Fruit fly (Drosophila melanogaster): Measurements from ENCODE around the gene CG3386.

Gene CG3386

DNA sequence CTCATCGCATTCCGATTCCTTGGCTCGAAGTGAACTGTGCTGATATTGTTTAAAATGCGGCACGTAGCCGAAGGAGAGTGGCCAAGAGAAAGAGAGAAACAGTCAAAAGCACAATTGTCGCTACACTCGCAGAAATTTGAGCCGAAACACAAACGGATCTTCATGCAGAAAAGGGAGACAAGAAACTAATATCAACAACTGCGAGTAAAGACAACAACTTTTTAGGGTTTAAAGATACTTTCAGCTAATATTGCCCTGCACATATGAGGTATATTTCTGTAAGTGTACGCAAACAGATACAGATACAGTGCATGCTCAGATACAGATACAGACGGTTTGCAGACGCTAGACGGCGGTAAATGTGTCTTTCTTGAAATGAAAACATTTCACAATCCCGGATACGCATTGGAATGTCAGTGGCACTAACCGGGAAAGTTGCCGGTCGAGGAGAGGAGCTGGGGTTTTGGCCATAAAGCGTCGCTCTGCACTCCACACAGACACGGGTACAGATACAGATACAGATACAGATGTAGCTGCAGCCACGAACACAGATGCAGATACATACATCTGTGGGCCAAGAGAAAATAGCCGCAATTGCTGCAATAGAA, 38.1 kb downstream of the CG3386 start (continued):
- TF ChIP-seq CG6791 (GFP tag; IDR thresholded peaks at IDR 0.05; ENCODE audit: partially characterized antibody), result no peak
- TF ChIP-seq Dip2 (GFP tag; IDR thresholded peaks at IDR 0.05), result no peak; the same call in 1 of the 2 replicates
- peak; percentile 84 for TF ChIP-seq NC2β (GFP tag; optimal IDR thresholded peaks at IDR 0.05)
- no peak for TF ChIP-seq pros (GFP tag; optimal IDR thresholded peaks at IDR 0.05)
- TF ChIP-seq Fer3 (tag; optimal IDR thresholded peaks at IDR 0.05), result peak; percentile 74
- TF ChIP-seq CG1024 (GFP tag; IDR thresholded peaks at IDR 0.05), result peak; percentile 88
- peak; percentile 88 for TF ChIP-seq her (GFP tag; optimal IDR thresholded peaks at IDR 0.05)
- TF ChIP-seq TFAM (GFP tag; optimal IDR thresholded peaks at IDR 0.05), result peak; percentile 60
- peak; percentile 73 for TF ChIP-seq CHES-1-like (GFP tag; optimal IDR thresholded peaks at IDR 0.05)
- peak; percentile 76 for TF ChIP-seq Bdp1 (GFP tag; optimal IDR thresholded peaks at IDR 0.05)
- TF ChIP-seq CG2889 (GFP tag; IDR thresholded peaks at IDR 0.05), result peak; percentile 80
- peak; percentile 85 for TF ChIP-seq ems (GFP tag; optimal IDR thresholded peaks at IDR 0.05)
- TF ChIP-seq CG9817 (tag; optimal IDR thresholded peaks at IDR 0.05), result peak; percentile 64
- TF ChIP-seq CG3995 (GFP tag; optimal IDR thresholded peaks at IDR 0.05), result peak; percentile 21
- TF ChIP-seq CG10959 (GFP tag; IDR thresholded peaks at IDR 0.05), result peak; percentile 70
- TF ChIP-seq jing (GFP tag; optimal IDR thresholded peaks at IDR 0.05), result peak; percentile 87
- TF ChIP-seq gem (tag; optimal IDR thresholded peaks at IDR 0.05), result peak; percentile 91
- TF ChIP-seq ac (GFP tag; optimal IDR thresholded peaks at IDR 0.05), result peak; percentile 34
- TF ChIP-seq CG15696 (tag; optimal IDR thresholded peaks at IDR 0.05), result peak; percentile 53
- peak; percentile 88 for TF ChIP-seq repo (GFP tag; optimal IDR thresholded peaks at IDR 0.05)
- TF ChIP-seq CG3065 (GFP tag; optimal IDR thresholded peaks at IDR 0.05), result peak; percentile 79
- no peak for TF ChIP-seq hkb (optimal IDR thresholded peaks at IDR 0.05)
- peak; percentile 91 for TF ChIP-seq hkb (GFP tag; IDR thresholded peaks at IDR 0.05)
- TF ChIP-seq tx (GFP tag; optimal IDR thresholded peaks at IDR 0.05), result peak; percentile 83
- no peak for TF ChIP-seq Fer2 (tag; optimal IDR thresholded peaks at IDR 0.05)
- no peak for TF ChIP-seq CG7963 (GFP tag; IDR thresholded peaks at IDR 0.05; ENCODE audit: partially characterized antibody)
- peak; percentile 46 for TF ChIP-seq CG2116 (GFP tag; optimal IDR thresholded peaks at IDR 0.05)
- TF ChIP-seq CG9727 (GFP tag; optimal IDR thresholded peaks at IDR 0.05), result peak; percentile 79
- peak; percentile 28 for TF ChIP-seq sug (tag; optimal IDR thresholded peaks at IDR 0.05)
- TF ChIP-seq sna (GFP tag; IDR thresholded peaks at IDR 0.05; ENCODE audit: partially characterized antibody), result no peak
- peak; percentile 71 for TF ChIP-seq ERR (GFP tag; optimal IDR thresholded peaks at IDR 0.05)
- TF ChIP-seq nau (GFP tag; optimal IDR thresholded peaks at IDR 0.05), result peak; percentile 87
- TF ChIP-seq CG7987 (GFP tag; optimal IDR thresholded peaks at IDR 0.05), result peak; percentile 60
- TF ChIP-seq cato (GFP tag; optimal IDR thresholded peaks at IDR 0.05; ENCODE audit: borderline replicate concordance), result peak; percentile 82
- TF ChIP-seq B-H1 (GFP tag; IDR thresholded peaks at IDR 0.05), result peak; percentile 80; the same call in 2 of the 3 replicates
- peak; percentile 83 for TF ChIP-seq Chrac-16 (GFP tag; optimal IDR thresholded peaks at IDR 0.05)
- peak; percentile 53 for TF ChIP-seq grn (GFP tag; optimal IDR thresholded peaks at IDR 0.05)
- peak; percentile 82 for TF ChIP-seq gsb-n (tag; optimal IDR thresholded peaks at IDR 0.05)
- TF ChIP-seq CG18619 (GFP tag; optimal IDR thresholded peaks at IDR 0.05), result peak; percentile 71
- no peak for TF ChIP-seq Dref (GFP tag; IDR thresholded peaks at IDR 0.05)
- peak; percentile 92 for TF ChIP-seq CG34422 (GFP tag; IDR thresholded peaks at IDR 0.05)
- TF ChIP-seq lbe (GFP tag; optimal IDR thresholded peaks at IDR 0.05), result peak; percentile 71
- TF ChIP-seq CG10565 (GFP tag; optimal IDR thresholded peaks at IDR 0.05), result peak; percentile 66
- TF ChIP-seq CG6175 (GFP tag; IDR thresholded peaks at IDR 0.05), result no peak; the same call in 2 of the 3 replicates
- TF ChIP-seq E2f2 (GFP tag; IDR thresholded peaks at IDR 0.05), result peak; percentile 63
- TF ChIP-seq HmgD (GFP tag; optimal IDR thresholded peaks at IDR 0.05), result peak; percentile 72
- TF ChIP-seq emc (GFP tag; optimal IDR thresholded peaks at IDR 0.05), result peak; percentile 47
- no peak for TF ChIP-seq CG14860 (GFP tag; IDR thresholded peaks at IDR 0.05; ENCODE audit: partially characterized antibody)
- TF ChIP-seq CG10654 (GFP tag; optimal IDR thresholded peaks at IDR 0.05), result peak; percentile 83
- TF ChIP-seq CG12236 (GFP tag; optimal IDR thresholded peaks at IDR 0.05), result peak; percentile 77
